Fruit fly (Drosophila melanogaster): Measurements from ENCODE around the gene CG1677.

CG1677 gene

DNA sequence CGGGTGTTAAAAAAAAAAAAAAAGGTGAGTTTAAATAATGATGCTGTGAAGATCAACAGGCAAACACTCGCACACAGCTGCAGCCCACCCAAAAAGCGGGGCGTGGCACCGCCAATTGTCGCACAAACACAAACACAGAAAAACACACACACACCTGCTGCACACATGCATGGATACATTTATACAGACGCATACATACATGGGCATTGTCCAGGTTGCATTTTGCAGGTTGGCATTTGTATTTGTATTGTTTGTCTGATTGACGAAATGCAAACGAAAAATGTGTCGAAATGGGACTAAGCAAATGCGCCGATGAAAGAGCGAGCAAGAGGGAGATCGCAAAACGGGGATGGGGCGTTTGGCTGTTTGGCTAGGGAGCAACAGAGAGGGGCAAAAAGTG is 87.1 kb downstream of the CG1677 start:
- TF ChIP-seq Crg-1 (GFP tag; optimal IDR thresholded peaks at IDR 0.05) (no peak), tj (GFP tag; optimal IDR thresholded peaks at IDR 0.05) (peak; percentile 37), Clk (GFP tag; optimal IDR thresholded peaks at IDR 0.05) (no peak), Hr96 (GFP tag; optimal IDR thresholded peaks at IDR 0.05) (no peak), CG1620 (GFP tag; optimal IDR thresholded peaks at IDR 0.05) (no peak)

DNA sequence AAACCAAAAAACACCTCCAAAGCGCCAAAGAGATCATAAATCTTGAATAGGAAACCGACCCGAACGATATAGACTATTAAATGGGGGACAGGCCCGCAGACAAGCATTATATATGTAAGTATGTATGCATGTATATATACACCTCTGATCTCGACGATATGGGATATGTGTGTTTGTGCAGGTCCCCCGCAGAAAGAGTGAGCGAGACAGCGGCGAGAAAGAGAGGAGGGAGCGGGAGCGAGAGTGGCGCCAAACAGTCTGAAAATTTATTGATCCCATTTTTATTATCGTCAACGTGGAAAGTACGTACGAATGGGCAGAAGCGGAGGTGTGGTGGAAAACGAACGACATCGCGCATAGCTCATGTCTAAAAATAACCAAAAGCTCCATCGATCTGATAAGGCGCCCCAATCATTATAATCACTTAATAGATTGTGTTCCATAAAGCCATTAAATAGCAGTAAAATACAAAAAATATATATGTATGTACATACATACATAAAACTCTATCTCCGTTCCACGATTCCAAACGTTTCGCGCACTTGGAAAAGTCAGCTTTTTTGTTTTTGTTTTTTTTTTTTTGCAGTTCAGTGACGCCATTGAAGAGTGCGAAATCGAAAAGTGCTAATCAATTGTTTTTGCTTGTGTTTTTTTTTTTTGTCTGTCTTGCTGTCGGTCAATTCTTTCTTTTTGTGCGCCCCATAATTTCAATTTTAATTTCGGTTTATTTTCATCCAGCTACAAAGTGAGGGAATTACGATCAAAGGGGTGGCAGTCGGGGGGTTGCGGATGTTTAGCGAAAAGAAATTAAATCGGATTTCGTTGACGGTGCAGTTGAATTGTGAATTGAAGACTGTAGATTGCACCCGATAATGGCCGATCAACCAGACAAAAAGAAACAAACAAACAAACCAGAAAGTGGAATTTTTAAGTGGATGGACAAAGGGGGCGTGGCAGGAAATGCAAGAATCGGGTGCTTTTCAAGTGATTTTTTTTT is 88.1 kb downstream of the CG1677 start:
- no peak for TF ChIP-seq CG5204 (GFP tag; optimal IDR thresholded peaks at IDR 0.05)
- no peak for TF ChIP-seq CG7101 (tag; optimal IDR thresholded peaks at IDR 0.05)
- no peak for TF ChIP-seq pad (GFP tag; optimal IDR thresholded peaks at IDR 0.05)
- TF ChIP-seq Clk (GFP tag; optimal IDR thresholded peaks at IDR 0.05), result no peak
- TF ChIP-seq ovo (GFP tag; optimal IDR thresholded peaks at IDR 0.05), result no peak
- TF ChIP-seq kay (GFP tag; ENCODE audit: borderline replicate concordance), result peak; percentile 59
- peak; percentile 91 for TF ChIP-seq tj (GFP tag; optimal IDR thresholded peaks at IDR 0.05)

DNA sequence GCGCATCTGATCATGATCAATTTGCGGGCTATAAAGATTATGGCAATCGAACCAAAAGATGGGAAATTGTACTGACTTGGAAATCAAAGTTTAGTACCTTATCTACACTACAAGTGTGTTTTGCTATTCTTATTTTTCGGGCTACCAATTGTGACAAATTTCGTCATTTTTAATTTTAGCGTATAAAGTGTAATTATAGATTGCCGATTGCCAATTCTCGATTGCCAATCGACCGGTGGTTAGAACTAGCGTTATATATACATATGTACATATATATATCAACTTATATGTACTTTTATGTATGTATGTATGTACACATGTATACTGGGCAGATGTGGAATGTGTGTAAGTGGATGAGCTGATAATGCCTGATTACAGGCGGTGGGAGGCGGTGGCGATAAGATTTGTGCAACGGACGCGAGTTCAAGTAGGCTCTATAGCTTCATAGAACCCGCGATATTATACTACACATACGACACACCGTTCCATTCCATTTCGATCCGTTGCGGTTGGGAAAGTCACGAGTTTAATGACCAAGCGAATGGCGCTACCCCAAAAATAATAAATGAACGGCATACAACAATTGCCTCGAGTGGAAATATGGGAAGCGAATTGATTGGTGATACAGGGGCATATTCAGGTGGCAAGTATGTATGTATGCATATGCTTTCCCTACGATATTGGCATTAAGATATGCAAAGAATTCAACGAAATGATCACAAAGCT is 89.5 kb downstream of the CG1677 start:
- peak; percentile 54 for TF ChIP-seq cic (GFP tag; optimal IDR thresholded peaks at IDR 0.05)
- no peak for TF ChIP-seq Crg-1 (GFP tag; optimal IDR thresholded peaks at IDR 0.05)

DNA sequence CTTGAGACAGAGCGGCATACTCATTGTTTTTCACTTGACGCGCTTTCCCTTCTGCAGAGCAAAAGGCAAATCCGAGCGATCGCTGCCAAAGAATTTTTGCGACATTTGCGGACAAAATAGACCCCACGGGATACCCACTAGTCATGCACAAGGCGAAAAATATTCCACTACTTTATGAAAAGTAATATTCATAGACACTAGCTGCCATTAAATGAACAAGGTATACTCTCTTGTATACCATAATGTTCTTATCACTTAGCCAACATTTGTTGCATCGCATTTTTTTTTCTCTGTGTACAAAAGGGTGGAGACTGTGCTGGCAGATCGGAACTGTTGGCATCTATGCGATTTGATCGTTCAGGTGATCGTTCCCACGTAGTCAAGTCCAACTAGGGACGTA is 93.2 kb downstream of the CG1677 start:
- TF ChIP-seq CG5204 (GFP tag; optimal IDR thresholded peaks at IDR 0.05) (no peak), kay (GFP tag; ENCODE audit: borderline replicate concordance) (no peak), CG7045 (GFP tag; optimal IDR thresholded peaks at IDR 0.05) (no peak), toe (GFP tag; optimal IDR thresholded peaks at IDR 0.05) (no peak), CG11617 (GFP tag; optimal IDR thresholded peaks at IDR 0.05) (no peak), cnc (optimal IDR thresholded peaks at IDR 0.05) (no peak), CG12768 (GFP tag; optimal IDR thresholded peaks at IDR 0.05) (no peak), Clk (GFP tag; optimal IDR thresholded peaks at IDR 0.05) (no peak), Hr96 (GFP tag; optimal IDR thresholded peaks at IDR 0.05) (no peak), tj (GFP tag; optimal IDR thresholded peaks at IDR 0.05) (no peak), CG1620 (GFP tag; optimal IDR thresholded peaks at IDR 0.05) (no peak)

DNA sequence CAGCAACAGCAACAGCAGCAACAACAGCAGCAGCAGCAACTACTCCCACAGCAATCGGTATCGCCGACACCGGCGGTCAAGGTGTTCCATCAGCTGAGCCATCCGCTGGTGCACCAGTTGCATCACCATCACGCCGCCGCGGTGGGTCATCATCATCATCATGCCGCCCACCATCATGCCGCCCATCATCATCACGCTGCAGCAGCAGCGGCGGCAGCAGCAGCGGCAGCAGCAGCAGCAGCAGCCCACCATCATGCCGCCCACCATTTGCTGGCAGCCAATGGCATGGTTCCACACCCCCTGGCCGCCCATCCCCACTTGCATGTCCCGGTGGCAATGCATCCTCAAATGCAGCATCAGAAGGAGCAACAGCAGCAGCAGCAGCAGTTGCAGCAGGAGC is 96.8 kb downstream of the CG1677 start:
- TF ChIP-seq toe (GFP tag; optimal IDR thresholded peaks at IDR 0.05) (no peak), CG11617 (GFP tag; optimal IDR thresholded peaks at IDR 0.05) (no peak), Clk (GFP tag; optimal IDR thresholded peaks at IDR 0.05) (no peak), cnc (optimal IDR thresholded peaks at IDR 0.05) (no peak), CG5204 (GFP tag; optimal IDR thresholded peaks at IDR 0.05) (no peak), Mnt (GFP tag; optimal IDR thresholded peaks at IDR 0.05) (no peak), bab1 (GFP tag; optimal IDR thresholded peaks at IDR 0.05) (no peak), cic (GFP tag; optimal IDR thresholded peaks at IDR 0.05) (no peak), Hr96 (GFP tag; optimal IDR thresholded peaks at IDR 0.05) (no peak), CG33017 (tag; optimal IDR thresholded peaks at IDR 0.05) (no peak), ovo (GFP tag; optimal IDR thresholded peaks at IDR 0.05) (no peak), kay (GFP tag; ENCODE audit: borderline replicate concordance) (no peak), CG7045 (GFP tag; optimal IDR thresholded peaks at IDR 0.05) (no peak), pad (GFP tag; optimal IDR thresholded peaks at IDR 0.05) (no peak)

DNA sequence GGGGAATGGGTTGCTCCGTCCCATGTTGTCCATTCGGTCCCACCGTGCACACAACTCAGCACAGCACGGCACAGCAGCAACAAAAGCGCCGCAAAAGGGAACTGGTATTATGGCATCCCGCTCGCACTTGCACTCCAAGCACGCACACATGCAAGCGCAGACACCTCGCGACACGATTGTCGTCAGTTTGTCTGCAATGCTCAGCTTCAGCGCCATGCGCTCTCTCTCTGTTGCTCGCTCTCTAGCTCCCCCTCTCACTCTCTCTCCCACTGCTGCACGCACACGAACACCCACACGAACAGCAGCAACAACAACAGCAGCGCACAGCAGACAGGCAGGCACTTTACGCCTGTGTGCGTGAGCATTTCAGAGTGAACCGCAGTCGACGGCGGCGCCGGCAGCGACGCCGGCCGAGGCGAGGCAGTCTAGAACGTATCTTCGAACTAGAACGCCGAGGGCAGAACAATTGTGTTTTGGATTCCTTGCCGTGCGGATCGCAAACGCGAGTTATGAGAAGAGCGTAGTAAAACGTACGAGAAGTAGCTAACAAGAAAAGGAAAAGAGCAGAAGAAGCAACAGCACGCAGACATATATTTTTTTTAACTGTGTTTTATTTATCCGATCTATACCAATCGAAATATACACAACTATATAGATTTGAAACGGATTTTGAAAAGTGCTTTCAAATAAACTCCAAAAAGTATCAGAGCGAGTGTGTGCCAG is 98.0 kb downstream of the CG1677 start, which contains the start of gene brk:
brk (plus strand) TSS at position 462 of the 723 bp plus-strand sequence.
- peak; percentile 28 for TF ChIP-seq Hr96 (GFP tag; optimal IDR thresholded peaks at IDR 0.05)
- peak; percentile 73 for TF ChIP-seq Mnt (GFP tag; optimal IDR thresholded peaks at IDR 0.05)
- TF ChIP-seq pad (GFP tag; optimal IDR thresholded peaks at IDR 0.05), result peak; percentile 24
- TF ChIP-seq CG33017 (tag; optimal IDR thresholded peaks at IDR 0.05), result no peak
- TF ChIP-seq bab1 (GFP tag; optimal IDR thresholded peaks at IDR 0.05), result peak; percentile 71
- TF ChIP-seq Clk (GFP tag; optimal IDR thresholded peaks at IDR 0.05), result peak; percentile 56
- peak; percentile 81 for TF ChIP-seq tj (GFP tag; optimal IDR thresholded peaks at IDR 0.05)
- peak; percentile 77 for TF ChIP-seq cic (GFP tag; optimal IDR thresholded peaks at IDR 0.05)
- TF ChIP-seq CG5204 (GFP tag; optimal IDR thresholded peaks at IDR 0.05), result no peak
